1 fruit fly cellular context compared by ENCODE assay signal in the genomic region with DNA sequence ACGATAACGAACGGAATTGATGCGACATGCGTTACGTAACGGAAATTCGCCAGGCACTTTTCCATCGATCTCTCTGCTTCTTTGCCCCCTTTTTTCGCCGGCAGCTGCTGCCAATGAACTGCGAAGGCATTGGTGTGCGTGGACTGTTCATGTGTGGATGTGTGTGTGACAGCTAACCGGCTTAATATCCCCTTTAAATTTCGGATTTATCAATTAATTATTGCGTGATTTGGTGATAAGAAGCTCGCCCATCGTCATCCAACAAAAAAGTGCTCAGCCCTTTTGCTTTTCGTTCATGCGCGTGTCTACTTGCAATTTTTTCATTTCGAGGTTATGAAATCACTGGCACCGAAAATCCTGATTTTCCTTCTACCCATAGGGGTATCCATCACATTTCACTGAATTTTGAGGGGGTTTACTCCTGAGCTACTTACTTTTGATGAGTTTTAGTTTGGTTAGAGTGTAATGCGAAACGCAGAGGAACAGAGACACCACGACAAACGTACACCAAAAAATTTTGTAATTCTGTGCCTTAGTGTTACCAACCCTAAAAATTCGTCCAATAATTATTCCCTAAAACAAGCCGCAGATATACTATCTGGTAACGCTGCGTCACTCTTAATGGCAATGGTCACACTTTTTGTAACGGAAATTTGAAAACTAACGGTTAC.
TF ChIP-seq lines count a peak whose summit lies in the region.

A gene (minus strand): TSS at position 529 of the 671 bp plus-strand sequence.

TF ChIP-seq in whole organism, embryonic, 481 proteins besides CTCF, POLR2A, EP300 and RAD21 (continued from another document and continues in another):
- TF ChIP-seq GATAe (GFP tag; conservative IDR thresholded peaks at IDR 0.05; lab: Robert Waterston, UW) (no peak), CG8478 (optimal IDR thresholded peaks at IDR 0.05; lab: Kevin White, UChicago) (no peak), NfI (GFP tag; optimal IDR thresholded peaks at IDR 0.05; lab: Kevin White, UChicago) (no peak), CG13894 (tag; optimal IDR thresholded peaks at IDR 0.05; lab: Kevin White, UChicago) (no peak), CG4282 (GFP tag; optimal IDR thresholded peaks at IDR 0.05; lab: Kevin White, UChicago) (no peak), CG14710 (tag; optimal IDR thresholded peaks at IDR 0.05; lab: Kevin White, UChicago) (peak; percentile 65), slbo (GFP tag; IDR thresholded peaks at IDR 0.05; lab: Robert Waterston, UW) (no peak), ems (GFP tag; optimal IDR thresholded peaks at IDR 0.05; lab: Kevin White, UChicago) (no peak), gcm2 (GFP tag; optimal IDR thresholded peaks at IDR 0.05; lab: Kevin White, UChicago) (no peak), CG31388 (GFP tag; optimal IDR thresholded peaks at IDR 0.05; lab: Kevin White, UChicago) (no peak), trem (tag; optimal IDR thresholded peaks at IDR 0.05; lab: Kevin White, UChicago) (peak; percentile 87), tgo (GFP tag; IDR thresholded peaks at IDR 0.05; lab: Robert Waterston, UW) (no peak), CG5245 (GFP tag; optimal IDR thresholded peaks at IDR 0.05; lab: Kevin White, UChicago) (no peak), CG11723 (GFP tag; optimal IDR thresholded peaks at IDR 0.05; lab: Kevin White, UChicago) (no peak), org-1 (GFP tag; optimal IDR thresholded peaks at IDR 0.05; lab: Kevin White, UChicago) (no peak), maf-S (GFP tag; optimal IDR thresholded peaks at IDR 0.05; lab: Kevin White, UChicago) (no peak), TFAM (GFP tag; optimal IDR thresholded peaks at IDR 0.05; lab: Kevin White, UChicago) (no peak), Awh (GFP tag; IDR thresholded peaks at IDR 0.05; lab: Robert Waterston, UW) (no peak), CG18599 (GFP tag; optimal IDR thresholded peaks at IDR 0.05; lab: Kevin White, UChicago) (peak; percentile 1), crc (GFP tag; optimal IDR thresholded peaks at IDR 0.05; lab: Kevin White, UChicago) (no peak), D (optimal IDR thresholded peaks at IDR 0.05; lab: Kevin White, UChicago) (no peak), D (GFP tag; optimal IDR thresholded peaks at IDR 0.05; lab: Kevin White, UChicago) (no peak), CG6272 (GFP tag; IDR thresholded peaks at IDR 0.05; lab: Robert Waterston, UW) (no peak), Side (GFP tag; optimal IDR thresholded peaks at IDR 0.05; lab: Kevin White, UChicago) (no peak), Fer3 (tag; optimal IDR thresholded peaks at IDR 0.05; lab: Kevin White, UChicago) (no peak), mld (GFP tag; IDR thresholded peaks at IDR 0.05; lab: Robert Waterston, UW; ENCODE audit: partially characterized antibody) (no peak; the same call in 2 of the 3 replicates), Adf1 (GFP tag; IDR thresholded peaks at IDR 0.05; lab: Robert Waterston, UW) (0 out of 2 replicates have a peak, but pooled peaks have one; percentile 17), Opbp (GFP tag; IDR thresholded peaks at IDR 0.05; lab: Robert Waterston, UW; ENCODE audit: partially characterized antibody) (0 out of 3 replicates have a peak, but pooled peaks have one; percentile 36), eyg (GFP tag; optimal IDR thresholded peaks at IDR 0.05; lab: Kevin White, UChicago) (no peak), CG10267 (tag; optimal IDR thresholded peaks at IDR 0.05; lab: Kevin White, UChicago) (peak; percentile 64), CG3281 (GFP tag; optimal IDR thresholded peaks at IDR 0.05; lab: Kevin White, UChicago) (no peak), cas (GFP tag; IDR thresholded peaks at IDR 0.05; lab: Robert Waterston, UW) (no peak), ttk (GFP tag; IDR thresholded peaks at IDR 0.05; lab: Robert Waterston, UW) (no peak), trh (GFP tag; optimal IDR thresholded peaks at IDR 0.05; lab: Kevin White, UChicago) (no peak), ac (GFP tag; optimal IDR thresholded peaks at IDR 0.05; lab: Kevin White, UChicago) (no peak), MESR4 (GFP tag; optimal IDR thresholded peaks at IDR 0.05; lab: Kevin White, UChicago) (peak; percentile 94), CG16863 (GFP tag; optimal IDR thresholded peaks at IDR 0.05; lab: Kevin White, UChicago) (no peak), wek (GFP tag; optimal IDR thresholded peaks at IDR 0.05; lab: Kevin White, UChicago) (no peak), B-H2 (GFP tag; optimal IDR thresholded peaks at IDR 0.05; lab: Kevin White, UChicago) (no peak), zen (tag; optimal IDR thresholded peaks at IDR 0.05; lab: Kevin White, UChicago) (peak; percentile 53), CG2678 (tag; optimal IDR thresholded peaks at IDR 0.05; lab: Kevin White, UChicago) (peak; percentile 7), CG7839 (tag; optimal IDR thresholded peaks at IDR 0.05; lab: Kevin White, UChicago) (no peak), Mrtf (GFP tag; IDR thresholded peaks at IDR 0.05; lab: Robert Waterston, UW) (no peak), nerfin-2 (GFP tag; IDR thresholded peaks at IDR 0.05; lab: Robert Waterston, UW; ENCODE audit: partially characterized antibody) (no peak), wor (GFP tag; IDR thresholded peaks at IDR 0.05; lab: Robert Waterston, UW) (no peak), HmgZ (tag; optimal IDR thresholded peaks at IDR 0.05; lab: Kevin White, UChicago) (peak; percentile 17), pb (GFP tag; optimal IDR thresholded peaks at IDR 0.05; lab: Kevin White, UChicago) (no peak), CG10321 (GFP tag; IDR thresholded peaks at IDR 0.05; lab: Robert Waterston, UW) (no peak), ci (GFP tag; IDR thresholded peaks at IDR 0.05; lab: Robert Waterston, UW) (no peak), Lhr (GFP tag; optimal IDR thresholded peaks at IDR 0.05; lab: Kevin White, UChicago) (peak; percentile 84), CG6689 (GFP tag; IDR thresholded peaks at IDR 0.05; lab: Robert Waterston, UW) (no peak), fd96Cb (tag; optimal IDR thresholded peaks at IDR 0.05; lab: Kevin White, UChicago) (no peak), CG30403 (GFP tag; optimal IDR thresholded peaks at IDR 0.05; lab: Kevin White, UChicago) (no peak), crol (GFP tag; IDR thresholded peaks at IDR 0.05; lab: Robert Waterston, UW) (no peak), Nf-YB (GFP tag; optimal IDR thresholded peaks at IDR 0.05; lab: Kevin White, UChicago) (peak; percentile 9), Ssrp (tag; optimal IDR thresholded peaks at IDR 0.05; lab: Kevin White, UChicago) (no peak), dimm (GFP tag; IDR thresholded peaks at IDR 0.05; lab: Robert Waterston, UW) (no peak), Xbp1 (GFP tag; optimal IDR thresholded peaks at IDR 0.05; lab: Kevin White, UChicago) (no peak), CG7745 (tag; optimal IDR thresholded peaks at IDR 0.05; lab: Kevin White, UChicago) (peak; percentile 21), usp (GFP tag; optimal IDR thresholded peaks at IDR 0.05; lab: Kevin White, UChicago) (no peak), gfzf (GFP tag; optimal IDR thresholded peaks at IDR 0.05; lab: Kevin White, UChicago) (peak; percentile 98), ATbp (GFP tag; optimal IDR thresholded peaks at IDR 0.05; lab: Kevin White, UChicago) (no peak), D19B (GFP tag; optimal IDR thresholded peaks at IDR 0.05; lab: Kevin White, UChicago) (no peak), CG9437 (GFP tag; optimal IDR thresholded peaks at IDR 0.05; lab: Kevin White, UChicago) (peak; percentile 83), stc (GFP tag; IDR thresholded peaks at IDR 0.05; lab: Robert Waterston, UW) (no peak), Hmr (GFP tag; optimal IDR thresholded peaks at IDR 0.05; lab: Kevin White, UChicago) (peak; percentile 62), CG10366 (GFP tag; IDR thresholded peaks at IDR 0.05; lab: Robert Waterston, UW) (no peak), ind (GFP tag; optimal IDR thresholded peaks at IDR 0.05; lab: Kevin White, UChicago) (no peak), NC2β (GFP tag; optimal IDR thresholded peaks at IDR 0.05; lab: Kevin White, UChicago) (no peak), ERR (GFP tag; optimal IDR thresholded peaks at IDR 0.05; lab: Kevin White, UChicago) (no peak), ato (GFP tag; IDR thresholded peaks at IDR 0.05; lab: Robert Waterston, UW; ENCODE audit: partially characterized antibody) (no peak), dati (GFP tag; IDR thresholded peaks at IDR 0.05; lab: Robert Waterston, UW) (no peak), Optix (GFP tag; IDR thresholded peaks at IDR 0.05; lab: Robert Waterston, UW) (no peak), prd (optimal IDR thresholded peaks at IDR 0.05; lab: Kevin White, UChicago) (no peak), prd (GFP tag; IDR thresholded peaks at IDR 0.05; lab: Robert Waterston, UW) (no peak), amos (GFP tag; IDR thresholded peaks at IDR 0.05; lab: Robert Waterston, UW; ENCODE audit: partially characterized antibody) (peak; percentile 29; the same call in 1 of the 2 replicates), CG12299 (tag; optimal IDR thresholded peaks at IDR 0.05; lab: Kevin White, UChicago) (peak; percentile 10), so (GFP tag; IDR thresholded peaks at IDR 0.05; lab: Robert Waterston, UW) (no peak), tin (GFP tag; optimal IDR thresholded peaks at IDR 0.05; lab: Kevin White, UChicago) (no peak), CG5180 (GFP tag; optimal IDR thresholded peaks at IDR 0.05; lab: Kevin White, UChicago) (no peak), lab (GFP tag; optimal IDR thresholded peaks at IDR 0.05; lab: Kevin White, UChicago) (peak; percentile 45), crp (GFP tag; optimal IDR thresholded peaks at IDR 0.05; lab: Kevin White, UChicago) (no peak), CG17359 (tag; optimal IDR thresholded peaks at IDR 0.05; lab: Kevin White, UChicago) (no peak), disco-r (GFP tag; optimal IDR thresholded peaks at IDR 0.05; lab: Kevin White, UChicago) (no peak), HLH3B (GFP tag; IDR thresholded peaks at IDR 0.05; lab: Robert Waterston, UW) (no peak), lbe (GFP tag; optimal IDR thresholded peaks at IDR 0.05; lab: Kevin White, UChicago) (no peak), croc (GFP tag; conservative IDR thresholded peaks at IDR 0.05; lab: Robert Waterston, UW) (no peak), NC2α (GFP tag; optimal IDR thresholded peaks at IDR 0.05; lab: Kevin White, UChicago) (no peak), D19A (tag; optimal IDR thresholded peaks at IDR 0.05; lab: Kevin White, UChicago) (peak; percentile 1), nerfin-1 (tag; optimal IDR thresholded peaks at IDR 0.05; lab: Kevin White, UChicago) (no peak), Stat92E (GFP tag; optimal IDR thresholded peaks at IDR 0.05; lab: Kevin White, UChicago) (peak in 1 of 3 experiments; percentile 69), sqz (GFP tag; optimal IDR thresholded peaks at IDR 0.05; lab: Kevin White, UChicago) (no peak), sima (GFP tag; optimal IDR thresholded peaks at IDR 0.05; lab: Kevin White, UChicago) (no peak), CG10209 (GFP tag; optimal IDR thresholded peaks at IDR 0.05; lab: Kevin White, UChicago) (no peak), CG10959 (GFP tag; IDR thresholded peaks at IDR 0.05; lab: Robert Waterston, UW) (no peak), CG1529 (GFP tag; optimal IDR thresholded peaks at IDR 0.05; lab: Kevin White, UChicago) (no peak), CG2875 (GFP tag; optimal IDR thresholded peaks at IDR 0.05; lab: Kevin White, UChicago) (peak; percentile 5), esg (GFP tag; conservative IDR thresholded peaks at IDR 0.05; lab: Robert Waterston, UW) (no peak), scrt (GFP tag; optimal IDR thresholded peaks at IDR 0.05; lab: Kevin White, UChicago) (peak; percentile 5), CG34376 (GFP tag; optimal IDR thresholded peaks at IDR 0.05; lab: Kevin White, UChicago) (peak; percentile 65), vvl (GFP tag; IDR thresholded peaks at IDR 0.05; lab: Robert Waterston, UW) (no peak), lola (GFP tag; optimal IDR thresholded peaks at IDR 0.05; lab: Kevin White, UChicago) (no peak), CG2199 (GFP tag; IDR thresholded peaks at IDR 0.05; lab: Robert Waterston, UW) (no peak), CrebB (tag; optimal IDR thresholded peaks at IDR 0.05; lab: Kevin White, UChicago) (no peak), az2 (GFP tag; optimal IDR thresholded peaks at IDR 0.05; lab: Kevin White, UChicago) (no peak), sob (GFP tag; IDR thresholded peaks at IDR 0.05; lab: Robert Waterston, UW) (peak; percentile 23; the same call in 1 of the 2 replicates), Lim3 (GFP tag; IDR thresholded peaks at IDR 0.05; lab: Robert Waterston, UW) (no peak), Scr (GFP tag; IDR thresholded peaks at IDR 0.05; lab: Robert Waterston, UW; ENCODE audit: partially characterized antibody) (0 out of 2 replicates have a peak, but pooled peaks have one; percentile 17), fd64A (GFP tag; optimal IDR thresholded peaks at IDR 0.05; lab: Kevin White, UChicago) (no peak), grau (tag; optimal IDR thresholded peaks at IDR 0.05; lab: Kevin White, UChicago) (no peak), dm (GFP tag; optimal IDR thresholded peaks at IDR 0.05; lab: Kevin White, UChicago) (peak; percentile 82), CG14441 (GFP tag; IDR thresholded peaks at IDR 0.05; lab: Robert Waterston, UW) (no peak), hkb (optimal IDR thresholded peaks at IDR 0.05; lab: Kevin White, UChicago) (no peak), hkb (GFP tag; IDR thresholded peaks at IDR 0.05; lab: Robert Waterston, UW) (no peak), pnt (GFP tag; optimal IDR thresholded peaks at IDR 0.05; lab: Kevin White, UChicago) (no peak), CG10431 (GFP tag; optimal IDR thresholded peaks at IDR 0.05; lab: Kevin White, UChicago) (peak; percentile 30), pita (GFP tag; optimal IDR thresholded peaks at IDR 0.05; lab: Kevin White, UChicago) (no peak), CG9932 (GFP tag; IDR thresholded peaks at IDR 0.05; lab: Robert Waterston, UW) (no peak), Dp (GFP tag; optimal IDR thresholded peaks at IDR 0.05; lab: Kevin White, UChicago) (peak; percentile 71), ab (GFP tag; optimal IDR thresholded peaks at IDR 0.05; lab: Kevin White, UChicago) (no peak), Dll (GFP tag; IDR thresholded peaks at IDR 0.05; lab: Robert Waterston, UW; ENCODE audit: partially characterized antibody) (no peak), CG42726 (GFP tag; IDR thresholded peaks at IDR 0.05; lab: Robert Waterston, UW; ENCODE audit: partially characterized antibody) (no peak; the same call in 1 of the 2 replicates), CG5953 (GFP tag; IDR thresholded peaks at IDR 0.05; lab: Robert Waterston, UW) (no peak), CG10543 (GFP tag; optimal IDR thresholded peaks at IDR 0.05; lab: Kevin White, UChicago) (no peak), CG11696 (GFP tag; IDR thresholded peaks at IDR 0.05; lab: Robert Waterston, UW) (no peak), Deaf1 (tag; optimal IDR thresholded peaks at IDR 0.05; lab: Kevin White, UChicago) (no peak), CoRest (tag; optimal IDR thresholded peaks at IDR 0.05; lab: Kevin White, UChicago) (peak; percentile 66), CG34224 (GFP tag; IDR thresholded peaks at IDR 0.05; lab: Robert Waterston, UW; ENCODE audit: partially characterized antibody) (no peak)
